Worm (Caenorhabditis elegans): Measurements from ENCODE around the gene Y55F3BR.1.

DNA sequence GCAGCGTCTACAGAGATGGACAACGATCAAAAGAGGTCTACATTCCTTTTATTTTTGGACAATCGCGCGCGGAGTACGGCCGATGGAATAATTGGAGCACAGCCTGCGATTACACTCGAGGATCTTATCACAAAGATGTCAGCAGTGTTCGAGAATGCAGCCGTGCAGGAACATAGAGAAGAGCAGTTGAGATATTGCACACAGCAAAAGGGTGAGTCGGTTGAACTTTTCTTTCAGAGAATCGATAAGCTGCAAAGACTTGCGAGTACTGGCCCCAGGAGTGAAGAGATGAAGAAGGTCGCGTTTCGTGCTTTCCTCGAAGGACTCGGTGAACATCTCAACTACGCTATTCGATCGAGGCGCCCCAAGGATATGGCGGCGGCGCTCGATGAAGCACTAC lies 40.3 kb downstream of the Y55F3BR.1 start:
- no peak for TF ChIP-seq B0310.2 (tag; optimal IDR thresholded peaks at IDR 0.05)
- TF ChIP-seq pes-1 (GFP tag; IDR thresholded peaks at IDR 0.05): no peak
- no peak for TF ChIP-seq scrt-1 (GFP tag; IDR thresholded peaks at IDR 0.05)
- TF ChIP-seq aly-1 (tag; optimal IDR thresholded peaks at IDR 0.05): no peak
- TF ChIP-seq ama-1 (optimal IDR thresholded peaks at IDR 0.05): no peak
- TF ChIP-seq ceh-13 (GFP tag; optimal IDR thresholded peaks at IDR 0.05): no peak
